6 worm cellular contexts compared by ENCODE assay signal in the genomic region with DNA sequence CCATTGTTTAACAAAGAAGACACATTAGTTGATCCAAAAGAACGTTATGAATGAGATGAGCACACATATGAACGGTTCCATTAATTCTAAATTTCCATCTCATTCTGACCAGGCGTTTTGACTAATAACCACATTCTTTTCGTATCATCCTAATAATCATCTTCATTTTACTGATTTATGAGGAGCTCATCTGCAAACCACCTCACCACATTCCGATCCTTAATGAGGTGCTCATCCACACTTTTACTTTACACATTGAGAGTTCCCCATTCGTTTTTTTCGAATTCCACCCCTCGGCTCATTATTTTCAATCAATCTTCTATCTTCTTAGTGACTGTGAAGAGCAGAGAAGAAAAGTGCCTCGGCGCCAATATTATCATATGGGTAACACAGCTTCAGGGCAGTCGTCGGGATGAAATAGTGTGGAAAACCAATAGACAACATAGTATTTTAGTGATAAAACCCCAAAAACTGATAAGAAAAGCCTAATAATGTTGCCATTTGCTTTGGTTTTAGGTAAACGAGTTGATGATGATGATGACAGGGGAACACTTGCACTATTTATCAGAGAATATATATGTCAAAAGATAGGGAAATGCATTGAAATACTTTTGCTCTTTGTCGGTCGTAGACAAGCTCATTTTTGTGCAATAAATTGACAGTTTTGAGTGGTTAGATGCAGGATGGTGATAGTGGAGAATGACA.
TF ChIP-seq lines count a peak whose summit lies in the region.

No protein-coding gene starts in this region.

TF ChIP-seq in whole organism, L1 larva, 84 proteins besides CTCF, POLR2A, EP300 and RAD21 (continues in another document):
- TF ChIP-seq lir-3 (tag; optimal IDR thresholded peaks at IDR 0.05; lab: Kevin White, UChicago; ENCODE audit: poor library complexity): no peak
- TF ChIP-seq unc-62 (GFP tag; optimal IDR thresholded peaks at IDR 0.05; lab: Kevin White, UChicago): no peak
- TF ChIP-seq elt-2 (tag; optimal IDR thresholded peaks at IDR 0.05; lab: Kevin White, UChicago): peak; percentile 98
- peak; percentile 58 for TF ChIP-seq jun-1 (tag; optimal IDR thresholded peaks at IDR 0.05; lab: Kevin White, UChicago)
- TF ChIP-seq fkh-4 (tag; optimal IDR thresholded peaks at IDR 0.05; lab: Kevin White, UChicago; ENCODE audit: borderline replicate concordance): no peak
- TF ChIP-seq vab-15 (tag; optimal IDR thresholded peaks at IDR 0.05; lab: Kevin White, UChicago): no peak
- no peak for TF ChIP-seq nhr-28 (tag; optimal IDR thresholded peaks at IDR 0.05; lab: Kevin White, UChicago)
- TF ChIP-seq efl-1 (optimal IDR thresholded peaks at IDR 0.05; lab: Kevin White, UChicago): no peak
- peak in 1 of 2 experiments; percentile 72 for TF ChIP-seq efl-1 (GFP tag; optimal IDR thresholded peaks at IDR 0.05 in 1 of 2; lab: Kevin White, UChicago)
- no peak for TF ChIP-seq nhr-84 (tag; optimal IDR thresholded peaks at IDR 0.05; lab: Kevin White, UChicago)
- no peak for TF ChIP-seq pax-3 (tag; optimal IDR thresholded peaks at IDR 0.05; lab: Kevin White, UChicago)
- no peak for TF ChIP-seq mef-2 (tag; optimal IDR thresholded peaks at IDR 0.05; lab: Kevin White, UChicago)
- no peak for TF ChIP-seq aha-1 (tag; optimal IDR thresholded peaks at IDR 0.05; lab: Kevin White, UChicago)
- TF ChIP-seq C34B4.2 (tag; optimal IDR thresholded peaks at IDR 0.05; lab: Kevin White, UChicago): no peak

TF ChIP-seq in whole organism, L2 larva, 48 proteins besides CTCF, POLR2A, EP300 and RAD21 (continues in another document):
- no peak for TF ChIP-seq ztf-1 (GFP tag; conservative IDR thresholded peaks at IDR 0.05; lab: Robert Waterston, UW)
- no peak for TF ChIP-seq nhr-11 (tag; optimal IDR thresholded peaks at IDR 0.05; lab: Kevin White, UChicago)
- no peak for TF ChIP-seq nhr-237 (tag; optimal IDR thresholded peaks at IDR 0.05; lab: Kevin White, UChicago)
- no peak for TF ChIP-seq ceh-16 (tag; optimal IDR thresholded peaks at IDR 0.05; lab: Kevin White, UChicago)
- no peak for TF ChIP-seq zag-1 (tag; optimal IDR thresholded peaks at IDR 0.05; lab: Kevin White, UChicago)
- no peak for TF ChIP-seq mab-5 (tag; optimal IDR thresholded peaks at IDR 0.05; lab: Kevin White, UChicago)
- peak in 1 of 2 experiments; percentile 1 for TF ChIP-seq lsy-2 (tag; optimal IDR thresholded peaks at IDR 0.05; lab: Kevin White, UChicago)
- no peak for TF ChIP-seq unc-55 (GFP tag; optimal IDR thresholded peaks at IDR 0.05; lab: Kevin White, UChicago)
- no peak for TF ChIP-seq peb-1 (tag; optimal IDR thresholded peaks at IDR 0.05; lab: Kevin White, UChicago)
- no peak for TF ChIP-seq ztf-11 (tag; optimal IDR thresholded peaks at IDR 0.05; lab: Kevin White, UChicago)
- no peak for TF ChIP-seq mbf-1 (tag; optimal IDR thresholded peaks at IDR 0.05; lab: Kevin White, UChicago)
- TF ChIP-seq ama-1 (optimal IDR thresholded peaks at IDR 0.05; lab: Kevin White, UChicago): no peak
- no peak for TF ChIP-seq lin-39 (tag; optimal IDR thresholded peaks at IDR 0.05; lab: Kevin White, UChicago)
- no peak for TF ChIP-seq alr-1 (tag; optimal IDR thresholded peaks at IDR 0.05; lab: Kevin White, UChicago)
- no peak for TF ChIP-seq aly-2 (tag; optimal IDR thresholded peaks at IDR 0.05; lab: Kevin White, UChicago)

TF ChIP-seq in whole organism, L3 larva, 47 proteins besides CTCF, POLR2A, EP300 and RAD21 (continues in another document):
- TF ChIP-seq nhr-28 (tag; optimal IDR thresholded peaks at IDR 0.05; lab: Kevin White, UChicago) (no peak), nhr-43 (tag; optimal IDR thresholded peaks at IDR 0.05; lab: Kevin White, UChicago; ENCODE audit: poor library complexity, severe bottlenecking) (no peak), mml-1 (tag; optimal IDR thresholded peaks at IDR 0.05; lab: Kevin White, UChicago) (no peak), elt-2 (tag; optimal IDR thresholded peaks at IDR 0.05; lab: Kevin White, UChicago) (peak; percentile 100), pha-4 (tag; optimal IDR thresholded peaks at IDR 0.05; lab: Kevin White, UChicago) (peak; percentile 75), nhr-25 (tag; optimal IDR thresholded peaks at IDR 0.05; lab: Kevin White, UChicago) (no peak), skn-1 (tag; optimal IDR thresholded peaks at IDR 0.05; lab: Kevin White, UChicago) (peak; percentile 86), ama-1 (optimal IDR thresholded peaks at IDR 0.05; lab: Kevin White, UChicago) (no peak), mdl-1 (tag; optimal IDR thresholded peaks at IDR 0.05; lab: Kevin White, UChicago) (no peak), snpc-4 (tag; optimal IDR thresholded peaks at IDR 0.05; lab: Kevin White, UChicago) (no peak), unc-62 (GFP tag; optimal IDR thresholded peaks at IDR 0.05; lab: Kevin White, UChicago) (no peak), lsy-12 (tag; optimal IDR thresholded peaks at IDR 0.05; lab: Kevin White, UChicago) (peak; percentile 33), pqm-1 (tag; optimal IDR thresholded peaks at IDR 0.05; lab: Kevin White, UChicago) (peak; percentile 100), jun-1 (tag; optimal IDR thresholded peaks at IDR 0.05; lab: Kevin White, UChicago) (peak; percentile 87), eor-1 (tag; optimal IDR thresholded peaks at IDR 0.05; lab: Kevin White, UChicago) (no peak)

TF ChIP-seq in whole organism, L4 larva, 104 proteins besides CTCF, POLR2A, EP300 and RAD21 (continues in another document):
- TF ChIP-seq ceh-82 (tag; optimal IDR thresholded peaks at IDR 0.05; lab: Kevin White, UChicago) (no peak), hif-1 (tag; optimal IDR thresholded peaks at IDR 0.05; lab: Kevin White, UChicago) (peak in 1 of 2 experiments; percentile 37), mdt-29 (GFP tag; IDR thresholded peaks at IDR 0.05; lab: Robert Waterston, UW) (no peak), mdl-1 (tag; optimal IDR thresholded peaks at IDR 0.05; lab: Kevin White, UChicago) (no peak), lin-13 (GFP tag; optimal IDR thresholded peaks at IDR 0.05; lab: Kevin White, UChicago) (no peak), sdz-12 (GFP tag; optimal IDR thresholded peaks at IDR 0.05; lab: Kevin White, UChicago) (no peak), lin-15B (tag; optimal IDR thresholded peaks at IDR 0.05; lab: Kevin White, UChicago) (no peak), F10B5.3 (tag; optimal IDR thresholded peaks at IDR 0.05; lab: Kevin White, UChicago) (no peak), tra-1 (GFP tag; IDR thresholded peaks at IDR 0.05; lab: Robert Waterston, UW) (peak; percentile 99), Y48G9A.11 (GFP tag; IDR thresholded peaks at IDR 0.05; lab: Robert Waterston, UW) (no peak), zfp-2 (tag; optimal IDR thresholded peaks at IDR 0.05; lab: Kevin White, UChicago) (no peak), mxl-3 (GFP tag; optimal IDR thresholded peaks at IDR 0.05; lab: Kevin White, UChicago) (peak; percentile 42), egl-43 (GFP tag; IDR thresholded peaks at IDR 0.05; lab: Robert Waterston, UW) (no peak), nhr-42 (GFP tag; IDR thresholded peaks at IDR 0.05; lab: Robert Waterston, UW) (no peak), aly-2 (tag; optimal IDR thresholded peaks at IDR 0.05; lab: Kevin White, UChicago) (no peak), hlh-11 (tag; optimal IDR thresholded peaks at IDR 0.05; lab: Kevin White, UChicago) (peak; percentile 98)

TF ChIP-seq in whole organism, late embryonic, 69 proteins besides CTCF, POLR2A, EP300 and RAD21:
- peak; percentile 98 for TF ChIP-seq elt-2 (tag; optimal IDR thresholded peaks at IDR 0.05; lab: Kevin White, UChicago)
- TF ChIP-seq ceh-34 (tag; optimal IDR thresholded peaks at IDR 0.05; lab: Kevin White, UChicago): no peak
- TF ChIP-seq dve-1 (tag; optimal IDR thresholded peaks at IDR 0.05; lab: Kevin White, UChicago): peak; percentile 18

TF ChIP-seq in whole organism, young adult, 124 proteins besides CTCF, POLR2A, EP300 and RAD21 (continues in another document):
- TF ChIP-seq attf-3 (GFP tag; conservative IDR thresholded peaks at IDR 0.05; lab: Robert Waterston, UW): no peak
- TF ChIP-seq mxl-1 (tag; optimal IDR thresholded peaks at IDR 0.05; lab: Kevin White, UChicago): no peak
- TF ChIP-seq hmg-20 (GFP tag; IDR thresholded peaks at IDR 0.05; lab: Robert Waterston, UW): no peak
- TF ChIP-seq madf-3 (GFP tag; IDR thresholded peaks at IDR 0.05; lab: Robert Waterston, UW): no peak
- no peak for TF ChIP-seq ama-1 (optimal IDR thresholded peaks at IDR 0.05; lab: Kevin White, UChicago)
- no peak for TF ChIP-seq ama-1 (GFP tag; optimal IDR thresholded peaks at IDR 0.05; lab: Kevin White, UChicago)
- no peak for TF ChIP-seq dpff-1 (tag; optimal IDR thresholded peaks at IDR 0.05; lab: Kevin White, UChicago)
- no peak for TF ChIP-seq snpc-1.1 (tag; optimal IDR thresholded peaks at IDR 0.05; lab: Kevin White, UChicago; ENCODE audit: insufficient read depth)
- no peak for TF ChIP-seq F39B2.1 (GFP tag; IDR thresholded peaks at IDR 0.05; lab: Robert Waterston, UW)
- TF ChIP-seq let-526 (GFP tag; IDR thresholded peaks at IDR 0.05; lab: Robert Waterston, UW): no peak
- peak; percentile 75 for TF ChIP-seq dox-1 (GFP tag; IDR thresholded peaks at IDR 0.05; lab: Robert Waterston, UW)
- TF ChIP-seq lag-1 (GFP tag; IDR thresholded peaks at IDR 0.05; lab: Robert Waterston, UW): no peak
- no peak for TF ChIP-seq snpc-3.4 (tag; optimal IDR thresholded peaks at IDR 0.05; lab: Kevin White, UChicago)
- no peak for TF ChIP-seq lsy-27 (tag; optimal IDR thresholded peaks at IDR 0.05; lab: Kevin White, UChicago; ENCODE audit: borderline replicate concordance, insufficient read depth)
- no peak for TF ChIP-seq B0019.2 (GFP tag; conservative IDR thresholded peaks at IDR 0.05; lab: Robert Waterston, UW)
- TF ChIP-seq F55B11.4 (tag; optimal IDR thresholded peaks at IDR 0.05; lab: Kevin White, UChicago; ENCODE audit: borderline replicate concordance, insufficient read depth): no peak
- no peak for TF ChIP-seq lin-54 (GFP tag; optimal IDR thresholded peaks at IDR 0.05; lab: Kevin White, UChicago)
- TF ChIP-seq hsf-1 (GFP tag; IDR thresholded peaks at IDR 0.05; lab: Robert Waterston, UW): no peak
- no peak for TF ChIP-seq pbrm-1 (GFP tag; IDR thresholded peaks at IDR 0.05; lab: Robert Waterston, UW)
- no peak for TF ChIP-seq Y56A3A.18 (GFP tag; IDR thresholded peaks at IDR 0.05; lab: Robert Waterston, UW)
- TF ChIP-seq B0035.1 (tag; optimal IDR thresholded peaks at IDR 0.05; lab: Kevin White, UChicago): no peak
- no peak for TF ChIP-seq D2030.7 (GFP tag; IDR thresholded peaks at IDR 0.05; lab: Robert Waterston, UW)
- no peak for TF ChIP-seq him-1 (tag; optimal IDR thresholded peaks at IDR 0.05; lab: Kevin White, UChicago)
- TF ChIP-seq tbx-9 (tag; optimal IDR thresholded peaks at IDR 0.05; lab: Kevin White, UChicago; ENCODE audit: borderline replicate concordance): no peak
- peak; percentile 58 for TF ChIP-seq madf-10 (tag; optimal IDR thresholded peaks at IDR 0.05; lab: Kevin White, UChicago)
- TF ChIP-seq lsl-1 (GFP tag; optimal IDR thresholded peaks at IDR 0.05; lab: Kevin White, UChicago): no peak
- no peak for TF ChIP-seq repo-1 (tag; optimal IDR thresholded peaks at IDR 0.05; lab: Kevin White, UChicago)
- no peak for TF ChIP-seq bed-2 (GFP tag; IDR thresholded peaks at IDR 0.05; lab: Robert Waterston, UW)
- TF ChIP-seq F57A8.1 (GFP tag; optimal IDR thresholded peaks at IDR 0.05; lab: Kevin White, UChicago): no peak
- no peak for TF ChIP-seq nhr-120 (GFP tag; IDR thresholded peaks at IDR 0.05; lab: Robert Waterston, UW)
